Worm (Caenorhabditis elegans): ENCODE measurements around the gene srz-9.
"Not testable (repeated sequence)": the region's sequence is repeated elsewhere in the genome, so short reads cannot be mapped to it uniquely, and the experiment has no call there.

ce11 chrIII:1256519-1256918, 7.3 kb upstream of the srz-9 start, which contains the start of gene fbxa-208:
- not testable (repeated sequence) for TF ChIP-seq unc-62 (GFP tag; optimal IDR thresholded peaks at IDR 0.05); hlh-4 (tag; optimal IDR thresholded peaks at IDR 0.05); elt-3 (tag; optimal IDR thresholded peaks at IDR 0.05); pax-3 (tag; optimal IDR thresholded peaks at IDR 0.05); vab-15 (tag; optimal IDR thresholded peaks at IDR 0.05); ces-1 (GFP tag; optimal IDR thresholded peaks at IDR 0.05); nhr-237 (tag; optimal IDR thresholded peaks at IDR 0.05); mdl-1 (tag; optimal IDR thresholded peaks at IDR 0.05); pqm-1 (tag; optimal IDR thresholded peaks at IDR 0.05); ztf-11 (tag; optimal IDR thresholded peaks at IDR 0.05); nhr-85 (tag); nhr-11 (tag; optimal IDR thresholded peaks at IDR 0.05); lir-3 (tag; optimal IDR thresholded peaks at IDR 0.05; ENCODE audit: poor library complexity); ceh-8 (GFP tag; optimal IDR thresholded peaks at IDR 0.05)

All from whole organism, L1 larva.